Worm (Caenorhabditis elegans) whole organism, late embryonic: ENCODE measurements around the gene cnx-1.
"Not testable (repeated sequence)": the region's sequence is repeated elsewhere in the genome, so short reads cannot be mapped to it uniquely, and the experiment has no call there.

ENCODE experiments used
- ceh-30 ChIP-seq: fragments of 150-350 bp; optimal IDR thresholded peaks from 2 replicates; lab custom pipeline; 2014; ENCODE audit warnings: missing biosample characterization, missing genetic modification characterization
- ceh-45 ChIP-seq: fragments of 200-800 bp; sonication (Bioruptor generic); IDR thresholded peaks from 2 replicates; pipeline ENCODE4 v1.3.6; 2022; ENCODE audit warnings: missing genetic modification reagents, missing genetic modification characterization, missing compliant biosample characterization
- hlh-15 ChIP-seq: sonication (generic microtip); optimal IDR thresholded peaks from 2 replicates; lab custom pipeline; 2016; ENCODE audit warnings: missing genetic modification characterization, missing compliant biosample characterization
- hlh-6 ChIP-seq: sonication (generic microtip); optimal IDR thresholded peaks from 2 replicates; lab custom pipeline; 2016; ENCODE audit warnings: missing genotype, missing genetic modification characterization, missing compliant biosample characterization
- pha-4 ChIP-seq: fragments of 150-350 bp; optimal IDR thresholded peaks from 2 replicates; lab custom pipeline; 2018; ENCODE audit warnings: missing biosample characterization, missing genetic modification reagents, missing genetic modification characterization
- sox-4 ChIP-seq: sonication (generic microtip); optimal IDR thresholded peaks from 2 replicates; lab custom pipeline; 2017; ENCODE audit warnings: mild to moderate bottlenecking, missing genetic modification characterization, inconsistent platforms, missing compliant biosample characterization

DNA sequence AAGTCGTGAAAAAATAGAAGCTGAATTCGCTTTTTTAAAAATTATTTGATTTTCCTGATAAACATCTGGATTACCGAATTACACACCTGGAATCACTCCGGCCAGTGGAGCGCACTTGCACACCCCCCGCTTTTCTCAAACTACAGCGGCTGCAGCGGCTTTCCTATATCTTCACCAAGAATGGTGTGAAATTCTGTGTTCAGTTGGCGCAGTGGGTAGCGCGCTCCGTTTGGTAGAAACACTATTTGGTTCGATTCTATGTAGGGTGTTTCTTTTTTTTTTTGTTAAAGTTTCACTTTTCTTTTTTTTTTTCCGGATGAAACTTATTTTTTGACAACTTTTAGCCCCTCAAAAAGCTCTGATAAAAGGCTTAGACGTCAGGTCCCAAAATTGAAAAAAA is 32.2 kb upstream of the cnx-1 start:
- TF ChIP-seq pha-4 (tag; lab: Kevin White, UChicago); hlh-6 (tag; lab: Kevin White, UChicago); sox-4 (tag; lab: Kevin White, UChicago); hlh-15 (tag; lab: Kevin White, UChicago); ceh-45; ceh-30 (tag; lab: Kevin White, UChicago): not testable (repeated sequence)
